Worm (Caenorhabditis elegans): Measurements from ENCODE around the gene F23A7.5.

DNA sequence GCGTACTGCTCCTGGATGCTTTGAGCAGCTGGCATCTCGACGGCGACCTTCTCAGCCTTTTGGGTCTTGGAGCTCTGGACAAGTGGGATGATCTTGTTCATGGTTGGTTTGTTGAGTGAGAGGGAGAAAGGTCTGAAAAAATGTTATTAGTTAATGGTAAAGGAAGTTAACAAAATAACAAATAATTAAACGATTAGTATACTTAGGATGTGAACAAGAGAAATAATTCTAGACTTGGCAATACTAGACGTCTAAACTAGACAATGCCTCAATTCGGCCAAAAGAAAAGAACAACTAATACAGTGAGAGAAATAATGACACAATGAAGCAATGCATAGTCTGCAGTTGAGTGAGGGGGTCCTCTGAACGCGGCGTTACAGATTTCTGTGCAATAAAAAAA is 18.2 kb upstream of the F23A7.5 start, which contains the start of gene R11.4:
- no peak for TF ChIP-seq nhr-12 (tag; optimal IDR thresholded peaks at IDR 0.05)
- no peak for TF ChIP-seq jun-1 (tag; optimal IDR thresholded peaks at IDR 0.05)
- no peak for TF ChIP-seq tbx-2 (tag; optimal IDR thresholded peaks at IDR 0.05)
- no peak for TF ChIP-seq fkh-2 (tag; optimal IDR thresholded peaks at IDR 0.05)
